Worm (Caenorhabditis elegans): Measurements from ENCODE around the gene mcat-1.

DNA sequence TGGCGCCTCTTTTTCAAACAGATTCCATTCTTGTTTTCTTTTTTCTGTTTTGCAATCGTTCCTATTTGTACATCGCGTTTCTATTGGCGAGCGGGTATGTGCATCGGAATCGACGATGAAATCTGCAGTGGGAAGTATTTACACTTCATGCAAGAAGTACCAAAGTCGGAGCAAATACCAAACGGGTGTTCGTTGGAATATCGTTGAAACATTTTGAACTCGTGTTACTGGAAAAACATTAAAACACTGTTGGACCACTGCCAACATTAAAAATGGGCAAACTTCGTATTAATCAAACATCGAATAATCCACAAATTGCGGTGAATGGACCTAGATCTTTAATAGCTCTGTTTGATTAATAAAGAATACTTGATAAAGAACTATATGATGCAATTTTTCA is 12.2 kb downstream of the mcat-1 start, which contains the start of gene C23H3.9:
- TF ChIP-seq flh-1 (GFP tag; optimal IDR thresholded peaks at IDR 0.05) = no peak
- no peak for TF ChIP-seq nhr-12 (tag; optimal IDR thresholded peaks at IDR 0.05)
- TF ChIP-seq nhr-237 (tag; optimal IDR thresholded peaks at IDR 0.05) = no peak
- no peak for TF ChIP-seq pha-4 (tag; optimal IDR thresholded peaks at IDR 0.05)
- no peak for TF ChIP-seq lsy-2 (tag; optimal IDR thresholded peaks at IDR 0.05)
- TF ChIP-seq blmp-1 (tag; optimal IDR thresholded peaks at IDR 0.05) = no peak
- TF ChIP-seq unc-39 (tag; optimal IDR thresholded peaks at IDR 0.05) = no peak
- no peak for TF ChIP-seq tbx-8 (GFP tag; optimal IDR thresholded peaks at IDR 0.05)
- no peak for TF ChIP-seq lin-13 (tag; optimal IDR thresholded peaks at IDR 0.05)
- no peak for TF ChIP-seq mab-5 (tag; optimal IDR thresholded peaks at IDR 0.05)
